Fruit fly (Drosophila melanogaster) Kc167 (cell line): ENCODE measurements around the gene LysE.

Source experiments
- Myc ChIP-seq: fragments of >200 bp; optimal IDR thresholded peaks from 2 replicates; lab custom pipeline; 2017; ENCODE audit warnings: missing external identifiers
- h ChIP-seq: fragments of >200 bp; optimal IDR thresholded peaks from 3 replicates; lab custom pipeline; 2018; ENCODE audit warnings: missing external identifiers
- insv ChIP-seq: fragments of >200 bp; optimal IDR thresholded peaks from 3 replicates; lab custom pipeline; 2018; ENCODE audit warnings: missing external identifiers
- psq ChIP-seq: fragments of >200 bp; optimal IDR thresholded peaks from 2 replicates; lab custom pipeline; 2017; ENCODE audit warnings: missing external identifiers
- ttk ChIP-seq: sonication (Bioruptor generic); optimal IDR thresholded peaks from 2 replicates; lab custom pipeline; 2017; ENCODE audit warnings: missing external identifiers

- TF ChIP-seq Myc, result no peak
- no peak for TF ChIP-seq psq (lab: Kevin White, UChicago)
- no peak for TF ChIP-seq insv (lab: Kevin White, UChicago)
- no peak for TF ChIP-seq h
- TF ChIP-seq ttk, result no peak
These were observed 1.5 kb upstream of the LysE start, which contains the start of gene LysD for dm6 chr3L:1211096-1211495.
